Worm (Caenorhabditis elegans) whole organism, L3 larva: ENCODE measurements around the gene F58D2.5.

Experiments used
- ZK546.5 ChIP-seq: sonication (generic microtip); optimal IDR thresholded peaks from 2 replicates; lab custom pipeline; 2017; ENCODE audit warnings: missing biosample characterization, missing genetic modification characterization
- ceh-28 ChIP-seq: fragments of 150-350 bp; optimal IDR thresholded peaks from 2 replicates; lab custom pipeline; 2014; ENCODE audit warnings: missing biosample characterization, missing genetic modification reagents, missing genetic modification characterization
- snpc-4 ChIP-seq: fragments of 150-350 bp; optimal IDR thresholded peaks from 2 replicates; lab custom pipeline; 2014; ENCODE audit warnings: missing biosample characterization, missing genetic modification characterization
- ztf-4 ChIP-seq: fragments of 150-350 bp; optimal IDR thresholded peaks from 2 replicates; lab custom pipeline; 2014; ENCODE audit warnings: missing biosample characterization, missing genetic modification characterization

- TF ChIP-seq snpc-4 (no peak), ZK546.5 (tag; lab: Kevin White, UChicago) (no peak), ceh-28 (tag; lab: Kevin White, UChicago) (no peak), ztf-4 (tag; lab: Kevin White, UChicago) (no peak)
These were observed 25.6 kb downstream of the F58D2.5 start for ce11 chrIV:13167534-13167933.
